Fruit fly (Drosophila melanogaster) whole organism, embryonic: ENCODE results near the gene Mdh1.
A peak's percentile ranks its signal among the peaks of the same experiment; 100 is the strongest.

Experiments
- CG12391 ChIP-seq: fragments of 200-800 bp; sonication (Bioruptor generic); optimal IDR thresholded peaks from 3 replicates; lab custom pipeline; 2018; ENCODE audit warnings: missing biosample characterization, mild to moderate bottlenecking, missing genetic modification characterization, moderate library complexity
- HLH4C ChIP-seq: fragments of 200-800 bp; sonication (Bioruptor generic); IDR thresholded peaks from 3 replicates; pipeline ENCODE4 v1.3.6; 2022; ENCODE audit warnings: missing biosample characterization, missing genetic modification characterization; ENCODE audit not compliant: partially characterized antibody
- chn ChIP-seq: fragments of 200-800 bp; sonication (Bioruptor generic); optimal IDR thresholded peaks from 2 replicates; lab custom pipeline; 2016; ENCODE audit warnings: missing biosample characterization, missing genetic modification characterization
- da ChIP-seq: fragments of 200-800 bp; sonication (Bioruptor generic); optimal IDR thresholded peaks from 2 replicates; lab custom pipeline; 2016; ENCODE audit warnings: missing biosample characterization, missing genetic modification characterization
- her ChIP-seq: fragments of 200-800 bp; sonication (Bioruptor generic); optimal IDR thresholded peaks from 2 replicates; lab custom pipeline; 2016; ENCODE audit warnings: missing biosample characterization, missing genetic modification characterization
- repo ChIP-seq: fragments of 200-800 bp; sonication (Bioruptor generic); optimal IDR thresholded peaks from 2 replicates; lab custom pipeline; 2016; ENCODE audit warnings: missing biosample characterization, missing genetic modification characterization
- row ChIP-seq: fragments of 200-800 bp; sonication (Bioruptor generic); IDR thresholded peaks from 3 replicates; pipeline ENCODE4 v1.3.6; 2022; ENCODE audit warnings: missing biosample characterization, missing genetic modification characterization
- tgo ChIP-seq: fragments of 200-800 bp; sonication (Bioruptor generic); IDR thresholded peaks from 3 replicates; pipeline ENCODE4 v1.3.6; 2022; ENCODE audit warnings: missing biosample characterization, missing genetic modification characterization

DNA sequence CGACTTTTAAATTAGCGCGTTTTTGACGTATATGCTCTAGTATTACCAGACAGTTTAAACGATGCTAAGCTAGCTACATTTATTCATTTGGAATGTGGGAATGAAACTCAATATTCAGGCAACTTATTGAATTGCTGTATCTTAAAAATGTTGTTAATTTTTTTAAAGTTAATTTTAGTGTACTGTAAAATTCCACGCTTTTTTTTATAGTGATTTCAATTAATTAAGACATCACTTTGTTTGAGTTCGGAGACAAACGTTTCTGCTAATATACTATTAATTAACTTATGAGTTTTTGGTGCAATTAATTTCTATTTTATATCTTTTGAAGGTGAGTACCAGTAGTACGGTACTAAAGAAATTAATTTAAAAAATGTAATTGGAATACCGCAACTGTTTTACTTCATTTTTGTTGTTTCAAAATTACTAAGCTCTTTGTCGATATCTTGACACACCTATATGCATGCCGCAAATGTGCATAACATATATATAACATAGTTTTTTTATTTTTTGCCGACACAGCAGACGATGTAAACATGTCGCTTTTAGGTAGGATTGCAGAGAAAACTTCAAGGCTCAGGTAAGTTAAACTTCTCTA, 9.8 kb downstream of the Mdh1 start, which contains the start of the genes Cdk1 and mRpS7:
- TF ChIP-seq da (GFP tag; lab: Kevin White, UChicago): peak; percentile 34
- TF ChIP-seq chn: peak; percentile 44
- TF ChIP-seq CG12391: peak; percentile 89
- peak; percentile 61 for TF ChIP-seq tgo (GFP tag; lab: Robert Waterston, UW)
- peak; percentile 81 for TF ChIP-seq row
- no peak for TF ChIP-seq her (GFP tag; lab: Kevin White, UChicago)
- TF ChIP-seq repo (GFP tag; lab: Kevin White, UChicago): no peak
- no peak for TF ChIP-seq HLH4C
